Worm (Caenorhabditis elegans): ENCODE results near the gene Y81B9A.4.

DNA sequence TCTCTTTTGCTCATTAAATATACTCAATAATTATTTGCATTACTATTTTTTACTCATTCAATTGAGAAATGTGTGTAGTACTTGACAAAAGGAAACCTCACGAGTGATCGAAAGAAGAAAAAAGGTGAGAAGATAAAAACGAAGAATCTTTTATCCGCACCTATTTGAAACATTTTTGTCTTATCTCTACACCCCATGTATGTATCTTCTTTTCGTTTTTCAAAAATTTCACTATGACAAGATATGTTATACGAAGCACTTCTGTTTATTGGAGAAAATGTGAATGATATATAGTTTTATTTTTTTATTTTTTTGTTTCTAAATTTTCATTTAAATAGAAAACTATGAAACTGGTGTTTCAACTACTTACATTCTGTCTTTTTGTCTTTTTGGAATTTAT is 24.3 kb upstream of the Y81B9A.4 start:
- TF ChIP-seq nhr-11 (tag; optimal IDR thresholded peaks at IDR 0.05) = no peak
- no peak for TF ChIP-seq fos-1 (tag; optimal IDR thresholded peaks at IDR 0.05)
- no peak for TF ChIP-seq jun-1 (tag; optimal IDR thresholded peaks at IDR 0.05)
- no peak for TF ChIP-seq unc-62 (GFP tag; optimal IDR thresholded peaks at IDR 0.05)
- TF ChIP-seq aly-2 (tag; optimal IDR thresholded peaks at IDR 0.05) = no peak
- TF ChIP-seq nhr-12 (tag; optimal IDR thresholded peaks at IDR 0.05) = no peak
- no peak for TF ChIP-seq lin-39 (tag; optimal IDR thresholded peaks at IDR 0.05)
